Fruit fly (Drosophila melanogaster) whole organism, prepupa: ENCODE data around the gene CG31546.

ENCODE experiments used
- CG4318 ChIP-seq: fragments of 200-800 bp; sonication (Bioruptor generic); optimal IDR thresholded peaks from 3 replicates; lab custom pipeline; 2017; ENCODE audit warnings: missing biosample characterization, mild to moderate bottlenecking, missing genetic modification characterization
- CG6854 ChIP-seq: fragments of 200-800 bp; sonication (Bioruptor generic); optimal IDR thresholded peaks from 2 replicates; lab custom pipeline; 2017; ENCODE audit warnings: missing biosample characterization, mild to moderate bottlenecking, missing genetic modification characterization
- CG7368 ChIP-seq: fragments of 200-800 bp; sonication (Bioruptor generic); optimal IDR thresholded peaks from 3 replicates; lab custom pipeline; 2016; ENCODE audit warnings: missing biosample characterization, missing genetic modification characterization
- CG8119 ChIP-seq: fragments of 200-800 bp; sonication (Bioruptor generic); IDR thresholded peaks from 3 replicates; pipeline ENCODE4 v1.3.6; 2022; ENCODE audit warnings: missing biosample characterization, missing genetic modification characterization
- Eip75B ChIP-seq: fragments of 200-800 bp; sonication (Bioruptor generic); optimal IDR thresholded peaks from 3 replicates; lab custom pipeline; 2016; ENCODE audit warnings: missing biosample characterization, missing genetic modification characterization
- Gug ChIP-seq: fragments of 200-800 bp; sonication (Bioruptor generic); IDR thresholded peaks from 2 replicates; pipeline ENCODE4 v1.3.6; 2022; ENCODE audit warnings: missing biosample characterization, missing genetic modification characterization
- Hr39 ChIP-seq: fragments of 200-800 bp; sonication (Bioruptor generic); optimal IDR thresholded peaks from 2 replicates; lab custom pipeline; 2016; ENCODE audit warnings: missing biosample characterization, missing genetic modification characterization
- acj6 ChIP-seq: fragments of 200-800 bp; sonication (Bioruptor generic); optimal IDR thresholded peaks from 3 replicates; lab custom pipeline; 2016; ENCODE audit warnings: missing biosample characterization, missing genetic modification characterization
- fd85E ChIP-seq: fragments of 200-800 bp; sonication (Bioruptor generic); optimal IDR thresholded peaks from 3 replicates; lab custom pipeline; 2016; ENCODE audit warnings: missing biosample characterization, missing genetic modification characterization
- lz ChIP-seq: fragments of 200-800 bp; sonication (Bioruptor generic); optimal IDR thresholded peaks from 3 replicates; lab custom pipeline; 2016; ENCODE audit warnings: missing biosample characterization, missing genetic modification characterization

DNA sequence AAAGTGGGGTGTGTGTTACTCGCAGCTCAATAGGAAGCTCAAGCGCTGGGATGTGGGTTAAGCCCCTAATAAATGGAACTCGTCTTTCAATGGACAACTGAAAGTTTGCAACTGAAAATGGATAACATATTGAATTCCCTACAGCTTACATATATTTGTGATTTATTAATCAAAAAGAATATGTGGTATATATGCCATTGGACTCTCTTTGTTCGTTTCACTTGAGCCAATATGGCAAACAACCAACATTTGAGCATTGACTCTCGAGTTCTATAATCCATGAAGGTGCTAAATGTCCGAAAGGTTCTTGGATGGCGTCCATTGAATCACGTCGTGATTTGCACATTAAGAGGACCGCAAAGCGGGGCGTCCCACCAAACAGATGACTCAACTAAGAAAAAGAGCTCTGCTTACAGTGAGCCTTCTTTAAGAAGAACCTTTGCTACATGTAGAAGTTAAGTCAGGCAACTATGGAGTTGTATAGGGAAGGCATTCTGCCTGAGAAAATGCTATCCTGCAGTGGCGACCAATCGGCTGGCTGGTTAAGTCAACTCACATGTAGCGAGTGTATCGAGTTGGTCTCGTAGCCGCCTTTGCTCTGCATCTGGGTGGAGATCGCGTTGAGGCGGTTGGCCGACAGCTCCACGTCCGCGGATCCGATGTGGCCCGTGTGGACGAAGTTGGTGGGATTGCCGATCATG is 17.4 kb downstream of the CG31546 start:
- peak; percentile 59; the same call in 2 of the 3 replicates for TF ChIP-seq CG8119 (GFP tag; lab: Robert Waterston, UW)
- TF ChIP-seq Gug (GFP tag; lab: Robert Waterston, UW): no peak
- no peak for TF ChIP-seq CG6854
- peak; percentile 52 for TF ChIP-seq Eip75B (GFP tag; lab: Kevin White, UChicago)
- peak; percentile 45 for TF ChIP-seq acj6 (GFP tag; lab: Kevin White, UChicago)
- no peak for TF ChIP-seq CG4318 (GFP tag; lab: Kevin White, UChicago)
- no peak for TF ChIP-seq fd85E (GFP tag; lab: Kevin White, UChicago)
- no peak for TF ChIP-seq CG7368 (GFP tag; lab: Kevin White, UChicago)
- TF ChIP-seq lz: peak; percentile 40
- peak; percentile 51 for TF ChIP-seq Hr39
